Worm (Caenorhabditis elegans) whole organism, L4/young adult: ENCODE measurements around the gene rfc-1.

Experiments used
- W03F9.2 ChIP-seq: fragments of 150-350 bp; optimal IDR thresholded peaks from 2 replicates; lab custom pipeline; 2014; ENCODE audit warnings: missing biosample characterization, missing genetic modification characterization
- dao-5 ChIP-seq: sonication (generic microtip); optimal IDR thresholded peaks from 2 replicates; lab custom pipeline; 2016; ENCODE audit warnings: missing genotype, missing genetic modification characterization, moderate library complexity, missing compliant biosample characterization
- him-1 ChIP-seq: sonication (generic microtip); optimal IDR thresholded peaks from 2 replicates; lab custom pipeline; 2016; ENCODE audit warnings: missing genotype, missing genetic modification reagents, missing genetic modification characterization, missing compliant biosample characterization

ce11 chrV:14683291-14683690 is 37.5 kb upstream of the rfc-1 start:
- TF ChIP-seq him-1 (tag; lab: Kevin White, UChicago) (no peak), dao-5 (tag; lab: Kevin White, UChicago) (no peak), W03F9.2 (tag; lab: Kevin White, UChicago) (no peak)
